Worm (Caenorhabditis elegans): ENCODE data around the gene cest-1.1.

cest-1.1 gene

ce11 chrV:14141846-14142245 is 24.7 kb downstream of the cest-1.1 start:
- no peak for TF ChIP-seq lin-38 (GFP tag; IDR thresholded peaks at IDR 0.05)
- TF ChIP-seq unc-62 (GFP tag; optimal IDR thresholded peaks at IDR 0.05 in 1 of 2) = peak in 1 of 2 experiments; percentile 92
- TF ChIP-seq unc-62 (tag; optimal IDR thresholded peaks at IDR 0.05) = no peak

ce11 chrV:14140733-14141132 is 25.8 kb downstream of the cest-1.1 start:
- TF ChIP-seq zfp-2 (tag; optimal IDR thresholded peaks at IDR 0.05) (no peak), madf-9 (GFP tag; conservative IDR thresholded peaks at IDR 0.05) (no peak), ctbp-1 (GFP tag; IDR thresholded peaks at IDR 0.05) (0 out of 2 replicates have a peak, but pooled peaks have one; percentile 8), lsy-2 (tag; optimal IDR thresholded peaks at IDR 0.05) (peak in 1 of 2 experiments; percentile 4), ces-1 (GFP tag; optimal IDR thresholded peaks at IDR 0.05) (peak; percentile 96), D1046.2 (GFP tag; IDR thresholded peaks at IDR 0.05) (no peak), rbr-2 (tag; optimal IDR thresholded peaks at IDR 0.05) (no peak), fkh-10 (GFP tag; optimal IDR thresholded peaks at IDR 0.05) (peak; percentile 82)

ce11 chrV:14139252-14140100 is 27.1 kb downstream of the cest-1.1 start:
- no peak for TF ChIP-seq pha-4 (GFP tag; IDR thresholded peaks at IDR 0.05)
- TF ChIP-seq pha-4 (tag; optimal IDR thresholded peaks at IDR 0.05) = no peak
- TF ChIP-seq mep-1 (tag; optimal IDR thresholded peaks at IDR 0.05) = peak; percentile 24
- peak; percentile 10 for TF ChIP-seq hlh-11 (tag; optimal IDR thresholded peaks at IDR 0.05)
- TF ChIP-seq saeg-2 (GFP tag; IDR thresholded peaks at IDR 0.05) = no peak
- TF ChIP-seq D1046.2 (GFP tag; IDR thresholded peaks at IDR 0.05) = no peak
- TF ChIP-seq nhr-25 (tag; optimal IDR thresholded peaks at IDR 0.05; ENCODE audit: borderline replicate concordance, insufficient read depth) = peak; percentile 10
- peak; percentile 67 for TF ChIP-seq aha-1 (tag)
- TF ChIP-seq zip-2 (tag; optimal IDR thresholded peaks at IDR 0.05) = no peak
- no peak for TF ChIP-seq nhr-42 (GFP tag; IDR thresholded peaks at IDR 0.05)
- TF ChIP-seq nhr-6 (tag; optimal IDR thresholded peaks at IDR 0.05) = peak; percentile 61
- no peak for TF ChIP-seq lin-29 (GFP tag; IDR thresholded peaks at IDR 0.05)
- TF ChIP-seq arid-1 (GFP tag; conservative IDR thresholded peaks at IDR 0.05) = no peak

- peak; percentile 42; the same call in 1 of the 2 replicates for TF ChIP-seq set-16 (GFP tag; IDR thresholded peaks at IDR 0.05)
Observed at ce11 chrV:14137766-14138165, 28.8 kb downstream of the cest-1.1 start, which contains the start of gene AH10.4. TSS of gene AH10.4 (minus strand) at chrV:14137866.

ce11 chrV:14136152-14136551 is 30.4 kb downstream of the cest-1.1 start:
- TF ChIP-seq jun-1 (tag; optimal IDR thresholded peaks at IDR 0.05) (no peak), lin-39 (tag; optimal IDR thresholded peaks at IDR 0.05) (no peak), ZK546.5 (tag; optimal IDR thresholded peaks at IDR 0.05) (no peak), nhr-48 (tag; optimal IDR thresholded peaks at IDR 0.05) (peak; percentile 53), mdt-29 (GFP tag; IDR thresholded peaks at IDR 0.05) (no peak), fkh-10 (GFP tag; optimal IDR thresholded peaks at IDR 0.05) (no peak), cey-2 (tag; optimal IDR thresholded peaks at IDR 0.05; ENCODE audit: borderline replicate concordance, insufficient read depth) (no peak), vab-7 (GFP tag; IDR thresholded peaks at IDR 0.05) (no peak), nhr-102 (tag; optimal IDR thresholded peaks at IDR 0.05) (peak; percentile 4), F44E2.7 (GFP tag; IDR thresholded peaks at IDR 0.05) (no peak), zfp-2 (tag; optimal IDR thresholded peaks at IDR 0.05) (no peak), snpc-1.2 (GFP tag; IDR thresholded peaks at IDR 0.05) (no peak), zip-2 (tag; optimal IDR thresholded peaks at IDR 0.05) (no peak), daf-12 (tag; optimal IDR thresholded peaks at IDR 0.05) (no peak), lin-1 (GFP tag; IDR thresholded peaks at IDR 0.05) (no peak), snpc-4 (tag; optimal IDR thresholded peaks at IDR 0.05) (no peak), hif-1 (tag; optimal IDR thresholded peaks at IDR 0.05) (no peak), nhr-28 (tag; optimal IDR thresholded peaks at IDR 0.05) (peak; percentile 83), mep-1 (tag; optimal IDR thresholded peaks at IDR 0.05) (peak; percentile 78), lsy-2 (tag; optimal IDR thresholded peaks at IDR 0.05) (peak; percentile 33 to 69), lin-38 (GFP tag; IDR thresholded peaks at IDR 0.05) (0 out of 2 replicates have a peak, but pooled peaks have one; percentile 27), dmd-6 (GFP tag; IDR thresholded peaks at IDR 0.05) (peak; percentile 68), F10B5.3 (tag; optimal IDR thresholded peaks at IDR 0.05) (no peak), daf-19 (GFP tag; conservative IDR thresholded peaks at IDR 0.05) (no peak), unc-62 (GFP tag; optimal IDR thresholded peaks at IDR 0.05 in 1 of 2) (peak in 1 of 2 experiments; percentile 74), unc-62 (tag; optimal IDR thresholded peaks at IDR 0.05) (no peak)
